Fruit fly (Drosophila melanogaster): ENCODE results near the gene CG33116.

Gene CG33116

dm6 chr2L:19518636-19519086 lies 14.6 kb upstream of the CG33116 start, which contains the start of gene CG10132 (continued):
- TF ChIP-seq NFAT (GFP tag; IDR thresholded peaks at IDR 0.05) (no peak), jigr1 (GFP tag; IDR thresholded peaks at IDR 0.05) (no peak), Vsx1 (GFP tag; optimal IDR thresholded peaks at IDR 0.05) (no peak), amos (GFP tag; IDR thresholded peaks at IDR 0.05; ENCODE audit: partially characterized antibody) (peak; percentile 30; the same call in 1 of the 2 replicates), sna (GFP tag; IDR thresholded peaks at IDR 0.05; ENCODE audit: partially characterized antibody) (peak; percentile 16; the same call in 1 of the 2 replicates), CG9797 (GFP tag; optimal IDR thresholded peaks at IDR 0.05) (no peak), nmo (GFP tag; optimal IDR thresholded peaks at IDR 0.05) (no peak), toy (GFP tag; IDR thresholded peaks at IDR 0.05) (no peak), schlank (tag; optimal IDR thresholded peaks at IDR 0.05) (no peak), E2f2 (GFP tag; IDR thresholded peaks at IDR 0.05) (peak; percentile 47), Dp (GFP tag; optimal IDR thresholded peaks at IDR 0.05) (peak; percentile 29), E2f1 (GFP tag; IDR thresholded peaks at IDR 0.05) (no peak), YL-1 (GFP tag; optimal IDR thresholded peaks at IDR 0.05) (peak; percentile 13), ewg (GFP tag; optimal IDR thresholded peaks at IDR 0.05) (peak; percentile 32), CG16779 (GFP tag; IDR thresholded peaks at IDR 0.05) (no peak), Myb (GFP tag; optimal IDR thresholded peaks at IDR 0.05) (peak; percentile 86), CG18476 (GFP tag; optimal IDR thresholded peaks at IDR 0.05) (no peak), CG34422 (GFP tag; IDR thresholded peaks at IDR 0.05) (peak; percentile 42; the same call in 1 of the 3 replicates), Fer2 (tag; optimal IDR thresholded peaks at IDR 0.05) (no peak), vvl (GFP tag; IDR thresholded peaks at IDR 0.05) (no peak), Hey (tag; optimal IDR thresholded peaks at IDR 0.05) (no peak), ci (GFP tag; IDR thresholded peaks at IDR 0.05) (peak; percentile 36; the same call in 1 of the 3 replicates), CG11723 (GFP tag; optimal IDR thresholded peaks at IDR 0.05) (no peak), CG6765 (GFP tag; optimal IDR thresholded peaks at IDR 0.05) (no peak), Nf-YB (GFP tag; optimal IDR thresholded peaks at IDR 0.05) (no peak), CG11093 (GFP tag; IDR thresholded peaks at IDR 0.05) (no peak), CG8388 (GFP tag; optimal IDR thresholded peaks at IDR 0.05) (no peak), CG6791 (GFP tag; IDR thresholded peaks at IDR 0.05; ENCODE audit: partially characterized antibody) (peak; percentile 56; the same call in 1 of the 3 replicates), Nf-YC (tag; optimal IDR thresholded peaks at IDR 0.05) (no peak), CG7963 (GFP tag; IDR thresholded peaks at IDR 0.05; ENCODE audit: partially characterized antibody) (peak; percentile 57; the same call in 1 of the 3 replicates), CG17385 (GFP tag; optimal IDR thresholded peaks at IDR 0.05) (no peak), CG43689 (GFP tag; IDR thresholded peaks at IDR 0.05) (no peak), CG16813 (GFP tag; IDR thresholded peaks at IDR 0.05; ENCODE audit: partially characterized antibody) (peak; percentile 53; the same call in 2 of the 3 replicates), CG15011 (GFP tag; optimal IDR thresholded peaks at IDR 0.05) (no peak), CG18599 (GFP tag; optimal IDR thresholded peaks at IDR 0.05) (peak; percentile 0), z (GFP tag; IDR thresholded peaks at IDR 0.05) (peak; percentile 58; the same call in 1 of the 3 replicates), CG7271 (tag; optimal IDR thresholded peaks at IDR 0.05) (no peak), CG6175 (GFP tag; IDR thresholded peaks at IDR 0.05) (no peak), Rfx (GFP tag; IDR thresholded peaks at IDR 0.05) (no peak), Trl (optimal IDR thresholded peaks at IDR 0.05) (no peak), Trl (GFP tag; optimal IDR thresholded peaks at IDR 0.05) (no peak), MTF-1 (GFP tag; optimal IDR thresholded peaks at IDR 0.05; ENCODE audit: borderline replicate concordance) (no peak), pzg (GFP tag; optimal IDR thresholded peaks at IDR 0.05) (no peak), hbn (GFP tag; IDR thresholded peaks at IDR 0.05; ENCODE audit: partially characterized antibody) (0 out of 2 replicates have a peak, but pooled peaks have one; percentile 29), CG10321 (GFP tag; IDR thresholded peaks at IDR 0.05) (no peak), CG17829 (tag; optimal IDR thresholded peaks at IDR 0.05) (no peak), MBD-R2 (GFP tag; IDR thresholded peaks at IDR 0.05) (0 out of 2 replicates have a peak, but pooled peaks have one; percentile 10), wor (GFP tag; IDR thresholded peaks at IDR 0.05) (no peak), CG3281 (GFP tag; optimal IDR thresholded peaks at IDR 0.05) (no peak), jumu (GFP tag; optimal IDR thresholded peaks at IDR 0.05) (no peak)
